Worm (Caenorhabditis elegans) whole organism, L3 larva: Measurements from ENCODE around the gene C01G12.13.
A peak's percentile ranks its signal among the peaks of the same experiment; 100 is the strongest.

Experiments used
- R02D3.7 ChIP-seq: fragments of 150-350 bp; optimal IDR thresholded peaks from 2 replicates; lab custom pipeline; 2014; ENCODE audit warnings: missing biosample characterization, missing genetic modification characterization
- ZK546.5 ChIP-seq: sonication (generic microtip); optimal IDR thresholded peaks from 2 replicates; lab custom pipeline; 2017; ENCODE audit warnings: missing biosample characterization, missing genetic modification characterization
- ama-1 ChIP-seq: fragments of 150-350 bp; optimal IDR thresholded peaks from 2 replicates; lab custom pipeline; 2018
- ceh-16 ChIP-seq: sonication (generic microtip); optimal IDR thresholded peaks from 2 replicates; lab custom pipeline; 2017; ENCODE audit warnings: missing biosample characterization, missing genetic modification characterization
- ceh-28 ChIP-seq: fragments of 150-350 bp; optimal IDR thresholded peaks from 2 replicates; lab custom pipeline; 2014; ENCODE audit warnings: missing biosample characterization, missing genetic modification reagents, missing genetic modification characterization
- ceh-82 ChIP-seq: fragments of 150-350 bp; optimal IDR thresholded peaks from 2 replicates; lab custom pipeline; 2014; ENCODE audit warnings: missing biosample characterization, missing genetic modification characterization
- daf-12 ChIP-seq: fragments of 150-350 bp; optimal IDR thresholded peaks from 2 replicates; lab custom pipeline; 2014; ENCODE audit warnings: missing biosample characterization, missing genetic modification reagents, missing genetic modification characterization
- egl-27 ChIP-seq: sonication (generic microtip); optimal IDR thresholded peaks from 4 replicates; lab custom pipeline; 2017; ENCODE audit warnings: missing biosample characterization, missing genetic modification reagents, missing genetic modification characterization
- egl-5 ChIP-seq: fragments of 150-350 bp; optimal IDR thresholded peaks from 2 replicates; lab custom pipeline; 2017; ENCODE audit warnings: missing biosample characterization, missing genetic modification reagents, missing genetic modification characterization, inconsistent platforms
- elt-2 ChIP-seq: sonication (generic microtip); optimal IDR thresholded peaks from 2 replicates; lab custom pipeline; 2016; ENCODE audit warnings: missing genetic modification reagents, mild to moderate bottlenecking, missing genetic modification characterization, missing compliant biosample characterization
- elt-3 ChIP-seq, 3 experiments: fragments of 150-350 bp in 1 of 3; sonication (generic microtip) in 2 of 3; optimal IDR thresholded peaks; 2 replicates in 2 of 3; 4 replicates in 1 of 3; lab custom pipeline; 2014 to 2017; ENCODE audit warnings: missing biosample characterization in 3 of 3, missing genetic modification characterization in 3 of 3
- eor-1 ChIP-seq, 2 experiments: fragments of 150-350 bp; optimal IDR thresholded peaks; 2 replicates each; lab custom pipeline; 2014 to 2018; ENCODE audit warnings: missing biosample characterization in 2 of 2, missing genetic modification characterization in 2 of 2
- fkh-10 ChIP-seq: sonication (generic microtip); optimal IDR thresholded peaks from 2 replicates; lab custom pipeline; 2017; ENCODE audit warnings: missing biosample characterization, missing genetic modification reagents, missing genetic modification characterization
- hmg-11 ChIP-seq: sonication (generic microtip); optimal IDR thresholded peaks from 2 replicates; lab custom pipeline; 2016; ENCODE audit warnings: missing genetic modification characterization, missing compliant biosample characterization
- jun-1 ChIP-seq: fragments of 150-350 bp; optimal IDR thresholded peaks from 2 replicates; lab custom pipeline; 2014; ENCODE audit warnings: missing biosample characterization, missing genetic modification reagents, missing genetic modification characterization
- lin-15B ChIP-seq: fragments of 150-350 bp; optimal IDR thresholded peaks from 2 replicates; lab custom pipeline; 2014; ENCODE audit warnings: missing biosample characterization, missing genetic modification characterization
- lin-39 ChIP-seq: fragments of 150-350 bp; optimal IDR thresholded peaks from 2 replicates; lab custom pipeline; 2018; ENCODE audit warnings: missing biosample characterization, missing genetic modification reagents, missing genetic modification characterization
- lsy-12 ChIP-seq: sonication (generic microtip); optimal IDR thresholded peaks from 2 replicates; lab custom pipeline; 2016; ENCODE audit warnings: mild to moderate bottlenecking, missing genetic modification characterization, missing compliant biosample characterization
- mdl-1 ChIP-seq: fragments of 150-350 bp; optimal IDR thresholded peaks from 2 replicates; lab custom pipeline; 2014; ENCODE audit warnings: missing biosample characterization, missing genetic modification characterization
- nfya-1 ChIP-seq: sonication (generic microtip); optimal IDR thresholded peaks from 2 replicates; lab custom pipeline; 2017; ENCODE audit warnings: missing genetic modification characterization, mild to moderate bottlenecking, missing compliant biosample characterization, antibody characterized with exemption, moderate library complexity; ENCODE audit not compliant: insufficient read depth
- nhr-11 ChIP-seq: fragments of 150-350 bp; optimal IDR thresholded peaks from 2 replicates; lab custom pipeline; 2014; ENCODE audit warnings: missing biosample characterization, missing genetic modification characterization
- nhr-23 ChIP-seq: fragments of 150-350 bp; optimal IDR thresholded peaks from 2 replicates; lab custom pipeline; 2014; ENCODE audit warnings: missing biosample characterization, missing genetic modification reagents, missing genetic modification characterization
- nhr-237 ChIP-seq: fragments of 150-350 bp; optimal IDR thresholded peaks from 2 replicates; lab custom pipeline; 2014; ENCODE audit warnings: missing biosample characterization, missing genetic modification characterization
- nhr-25 ChIP-seq: sonication (generic microtip); optimal IDR thresholded peaks from 2 replicates; lab custom pipeline; 2017; ENCODE audit warnings: missing biosample characterization, missing genetic modification characterization
- nhr-43 ChIP-seq: sonication (generic microtip); optimal IDR thresholded peaks from 2 replicates; lab custom pipeline; 2016; ENCODE audit warnings: mild to moderate bottlenecking, missing genetic modification characterization, missing compliant biosample characterization; ENCODE audit not compliant: poor library complexity, severe bottlenecking
- nhr-76 ChIP-seq: fragments of 150-350 bp; sonication (generic microtip); optimal IDR thresholded peaks from 5 replicates; lab custom pipeline; 2014; ENCODE audit warnings: missing biosample characterization, missing genetic modification characterization
- nhr-77 ChIP-seq: fragments of 150-350 bp; optimal IDR thresholded peaks from 2 replicates; lab custom pipeline; 2014; ENCODE audit warnings: missing biosample characterization, missing genetic modification characterization
- pha-4 ChIP-seq: fragments of 150-350 bp; optimal IDR thresholded peaks from 2 replicates; lab custom pipeline; 2014; ENCODE audit warnings: missing biosample characterization, missing genetic modification reagents, missing genetic modification characterization
- pqm-1 ChIP-seq: fragments of 150-350 bp; optimal IDR thresholded peaks from 2 replicates; lab custom pipeline; 2017; ENCODE audit warnings: missing biosample characterization, missing genetic modification characterization, inconsistent platforms
- skn-1 ChIP-seq: fragments of 150-350 bp; optimal IDR thresholded peaks from 2 replicates; lab custom pipeline; 2014; ENCODE audit warnings: missing biosample characterization, missing genetic modification characterization
- snpc-4 ChIP-seq: fragments of 150-350 bp; optimal IDR thresholded peaks from 2 replicates; lab custom pipeline; 2014; ENCODE audit warnings: missing biosample characterization, missing genetic modification characterization
- tbx-2 ChIP-seq: sonication (generic microtip); optimal IDR thresholded peaks from 2 replicates; lab custom pipeline; 2016; ENCODE audit warnings: mild to moderate bottlenecking, missing genetic modification characterization, missing compliant biosample characterization
- unc-62 ChIP-seq: fragments of 150-350 bp; sonication (generic microtip); optimal IDR thresholded peaks from 4 replicates; lab custom pipeline; 2014; ENCODE audit warnings: missing biosample characterization, missing genetic modification reagents, missing genetic modification characterization
- ztf-11 ChIP-seq: fragments of 150-350 bp; optimal IDR thresholded peaks from 2 replicates; lab custom pipeline; 2014; ENCODE audit warnings: missing biosample characterization, missing genetic modification characterization
- ztf-4 ChIP-seq: fragments of 150-350 bp; optimal IDR thresholded peaks from 2 replicates; lab custom pipeline; 2014; ENCODE audit warnings: missing biosample characterization, missing genetic modification characterization

C01G12.13 gene

DNA sequence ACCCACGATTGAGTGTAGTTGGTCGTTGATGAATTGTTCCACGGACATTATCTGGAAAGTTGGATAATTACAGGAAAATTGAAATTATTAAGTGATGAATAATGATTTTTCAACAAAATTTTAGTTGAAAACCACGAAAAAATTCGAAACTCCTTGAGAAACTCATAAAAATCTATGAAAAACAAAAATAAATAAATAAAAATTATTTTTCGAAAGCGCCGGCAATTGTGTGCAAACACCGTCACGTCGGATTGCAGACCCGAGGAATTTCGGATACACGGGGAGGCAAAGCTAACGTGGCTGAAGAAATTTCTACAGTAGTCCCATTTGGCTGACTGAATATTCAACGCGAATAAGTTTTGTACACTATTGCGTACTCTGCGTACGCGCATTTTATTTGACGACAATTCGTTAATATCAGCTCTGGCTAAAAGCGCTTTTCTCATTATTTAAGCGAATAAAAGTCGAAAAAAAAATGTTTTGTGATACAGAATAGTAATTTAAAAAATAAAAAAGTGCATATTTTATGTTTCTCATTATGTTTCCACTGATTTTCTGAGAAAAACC is 14.9 kb upstream of the C01G12.13 start, which contains the start of gene mog-4:
Gene mog-4 (minus strand): TSS at position 51 of the 567 bp plus-strand sequence.
- peak; percentile 31 for TF ChIP-seq egl-27 (tag; lab: Kevin White, UChicago)
- TF ChIP-seq nfya-1 = peak; percentile 89
- peak; percentile 90 for TF ChIP-seq nhr-77 (tag; lab: Kevin White, UChicago)
- peak; percentile 32 for TF ChIP-seq ceh-82
- TF ChIP-seq nhr-25 (tag; lab: Kevin White, UChicago) = peak; percentile 49
- TF ChIP-seq egl-5 (tag; lab: Kevin White, UChicago) = peak; percentile 76
- peak; percentile 79 for TF ChIP-seq nhr-11
- peak; percentile 80 for TF ChIP-seq jun-1 (tag; lab: Kevin White, UChicago)
- peak; percentile 42 for TF ChIP-seq ZK546.5 (tag; lab: Kevin White, UChicago)
- TF ChIP-seq skn-1 (tag; lab: Kevin White, UChicago) = peak; percentile 80
- TF ChIP-seq pqm-1 (tag; lab: Kevin White, UChicago) = peak; percentile 68
- peak; percentile 1 for TF ChIP-seq mdl-1 (tag; lab: Kevin White, UChicago)
- TF ChIP-seq pha-4 (tag; lab: Kevin White, UChicago) = peak; percentile 83
- peak; percentile 97 for TF ChIP-seq lsy-12 (tag; lab: Kevin White, UChicago)
- TF ChIP-seq R02D3.7 = peak; percentile 79
- peak; percentile 93 for TF ChIP-seq nhr-23 (tag; lab: Kevin White, UChicago)
- TF ChIP-seq nhr-43 (tag; lab: Kevin White, UChicago) = peak; percentile 98
- TF ChIP-seq snpc-4 = peak; percentile 58
- TF ChIP-seq lin-15B = peak; percentile 87
- peak; percentile 92 for TF ChIP-seq tbx-2 (tag; lab: Kevin White, UChicago)
- TF ChIP-seq elt-2 (tag; lab: Kevin White, UChicago) = peak; percentile 81
- TF ChIP-seq fkh-10 (GFP tag; lab: Kevin White, UChicago) = peak; percentile 17
- peak; percentile 86 for TF ChIP-seq hmg-11 (tag; lab: Kevin White, UChicago)
- peak; percentile 75 for TF ChIP-seq ceh-28 (tag; lab: Kevin White, UChicago)
- TF ChIP-seq, all 47 proteins: peak for 24; not testable (repeated sequence) for 23

ce11 chrII:14563766-14564370 is 12.7 kb upstream of the C01G12.13 start:
- peak; percentile 44 for TF ChIP-seq nfya-1

DNA sequence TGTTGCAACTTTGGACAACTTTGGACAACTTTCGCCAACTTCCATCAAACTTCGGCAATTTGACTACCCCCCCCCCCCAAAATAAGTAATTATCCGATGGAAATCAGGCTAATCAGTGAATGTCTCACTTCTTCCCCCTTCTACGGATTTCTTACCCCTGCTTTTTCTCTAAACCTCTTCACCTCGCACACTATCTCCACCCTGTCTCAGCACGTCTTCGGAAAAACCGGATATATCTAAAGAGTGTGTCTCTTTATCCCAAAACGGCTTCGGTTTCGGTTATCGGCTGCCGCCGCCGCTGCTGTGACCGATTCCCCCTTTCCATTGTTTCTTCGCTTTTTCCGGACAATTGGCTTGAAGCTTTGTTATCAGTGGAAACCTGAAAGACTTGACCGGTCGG is 8.7 kb upstream of the C01G12.13 start:
- TF ChIP-seq eor-1 (tag; optimal IDR thresholded peaks at IDR 0.05; lab: Kevin White, UChicago) (no peak), ztf-11 (tag; lab: Kevin White, UChicago) (no peak), unc-62 (GFP tag; lab: Kevin White, UChicago) (no peak), ceh-28 (tag; lab: Kevin White, UChicago) (no peak), daf-12 (tag; lab: Kevin White, UChicago) (no peak), egl-27 (tag; lab: Kevin White, UChicago) (no peak), R02D3.7 (no peak)

- TF ChIP-seq fkh-10 (GFP tag; lab: Kevin White, UChicago) (peak; percentile 60), lin-39 (peak; percentile 53), hmg-11 (tag; lab: Kevin White, UChicago) (peak; percentile 56), nhr-23 (tag; lab: Kevin White, UChicago) (no peak), nfya-1 (peak; percentile 25), tbx-2 (tag; lab: Kevin White, UChicago) (peak; percentile 65)
Observed at ce11 chrII:14569322-14569721, 7.2 kb upstream of the C01G12.13 start.

ce11 chrII:14570541-14571160 is 5.9 kb upstream of the C01G12.13 start:
- TF ChIP-seq pha-4 (tag; lab: Kevin White, UChicago) (peak; percentile 88), nhr-11 (no peak)

DNA sequence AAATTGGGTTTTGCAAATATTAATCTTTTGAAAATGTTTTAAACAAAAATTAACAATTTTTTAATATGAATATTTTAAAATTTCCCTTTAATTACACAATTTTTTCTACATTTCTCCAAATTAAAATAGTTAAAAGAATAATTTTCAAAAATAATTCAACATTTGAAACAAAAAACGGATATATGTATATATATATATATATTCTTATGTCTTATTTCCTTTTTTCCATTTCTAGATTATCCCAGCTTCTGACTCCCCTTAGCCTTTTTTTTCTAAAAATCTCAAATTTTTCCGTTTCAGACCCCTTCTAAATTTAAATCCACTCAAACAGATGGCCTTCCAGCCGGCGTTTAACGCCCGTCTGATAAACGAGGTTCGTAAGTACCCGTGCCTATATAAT is 3.2 kb upstream of the C01G12.13 start, which contains the start of gene madf-5:
Gene madf-5 (plus strand): TSS at position 301 of the 400 bp plus-strand sequence.
- TF ChIP-seq ama-1 (lab: Kevin White, UChicago) = no peak
- no peak for TF ChIP-seq eor-1 (tag; optimal IDR thresholded peaks at IDR 0.05; lab: Kevin White, UChicago)
- TF ChIP-seq nhr-237 (tag; lab: Kevin White, UChicago) = no peak
- TF ChIP-seq tbx-2 (tag; lab: Kevin White, UChicago) = no peak
- TF ChIP-seq ceh-16 (tag; lab: Kevin White, UChicago) = no peak
- TF ChIP-seq ZK546.5 (tag; lab: Kevin White, UChicago) = no peak
- TF ChIP-seq lin-15B = no peak
- no peak for TF ChIP-seq elt-2 (tag; lab: Kevin White, UChicago)
- TF ChIP-seq ztf-4 (tag; lab: Kevin White, UChicago) = no peak
- TF ChIP-seq elt-3 (tag; optimal IDR thresholded peaks at IDR 0.05; lab: Kevin White, UChicago) = no peak
- TF ChIP-seq pqm-1 (tag; lab: Kevin White, UChicago) = no peak
- TF ChIP-seq nhr-76 (tag; lab: Kevin White, UChicago) = no peak
- TF ChIP-seq nhr-23 (tag; lab: Kevin White, UChicago) = no peak
- no peak for TF ChIP-seq nfya-1
- no peak for TF ChIP-seq ceh-28 (tag; lab: Kevin White, UChicago)
- TF ChIP-seq hmg-11 (tag; lab: Kevin White, UChicago) = no peak
